Worm (Caenorhabditis elegans) whole organism, young adult: ENCODE data around the gene sri-71.
"Not testable (repeated sequence)": the region's sequence is repeated elsewhere in the genome, so short reads cannot be mapped to it uniquely, and the experiment has no call there.

Experiments
- B0035.1 ChIP-seq: sonication (generic microtip); optimal IDR thresholded peaks from 2 replicates; lab custom pipeline; 2016; ENCODE audit warnings: missing genetic modification characterization, mild to moderate bottlenecking, missing compliant biosample characterization, missing genotype, missing genetic modification reagents
- B0261.1 ChIP-seq: sonication (generic microtip); optimal IDR thresholded peaks from 2 replicates; lab custom pipeline; 2016; ENCODE audit warnings: mild to moderate bottlenecking, missing genetic modification characterization, moderate library complexity, missing compliant biosample characterization
- C17E4.6 ChIP-seq: fragments of 200-800 bp; sonication (Bioruptor generic); IDR thresholded peaks from 2 replicates; pipeline ENCODE4 v1.3.6; 2022; ENCODE audit warnings: missing genetic modification reagents, missing genetic modification characterization, missing compliant biosample characterization
- F23B12.7 ChIP-seq: sonication (generic microtip); optimal IDR thresholded peaks from 2 replicates; lab custom pipeline; 2017; ENCODE audit warnings: missing genetic modification characterization, mild to moderate bottlenecking, missing compliant biosample characterization, antibody characterized with exemption, moderate library complexity; ENCODE audit not compliant: insufficient read depth
- F33H1.4 ChIP-seq: fragments of 200-800 bp; sonication (Bioruptor generic); IDR thresholded peaks from 2 replicates; pipeline ENCODE4 v1.3.6; 2022; ENCODE audit warnings: missing genetic modification reagents, missing genetic modification characterization, missing compliant biosample characterization
- F52B5.7 ChIP-seq: sonication (generic microtip); optimal IDR thresholded peaks from 2 replicates; lab custom pipeline; 2016; ENCODE audit warnings: mild to moderate bottlenecking, missing genetic modification characterization, missing compliant biosample characterization
- F57A8.1 ChIP-seq: fragments of 200-800 bp; sonication (Bioruptor generic); optimal IDR thresholded peaks from 2 replicates; lab custom pipeline; 2018; ENCODE audit warnings: mild to moderate bottlenecking, missing genetic modification characterization, moderate library complexity, missing compliant biosample characterization
- F57C9.4 ChIP-seq: sonication (generic microtip); optimal IDR thresholded peaks from 2 replicates; lab custom pipeline; 2017; ENCODE audit warnings: mild to moderate bottlenecking, missing genetic modification characterization, missing compliant biosample characterization
- K11D2.4 ChIP-seq: fragments of 200-800 bp; sonication (Bioruptor generic); IDR thresholded peaks from 2 replicates; pipeline ENCODE4 v1.3.6; 2022; ENCODE audit warnings: missing genetic modification reagents, missing genetic modification characterization, missing compliant biosample characterization
- K12H6.12 ChIP-seq: fragments of 200-800 bp; sonication (Bioruptor generic); optimal IDR thresholded peaks from 2 replicates; lab custom pipeline; 2018; ENCODE audit warnings: mild to moderate bottlenecking, missing genetic modification characterization, missing compliant biosample characterization
- Y53F4B.3 ChIP-seq: fragments of 200-800 bp; sonication (Bioruptor generic); IDR thresholded peaks from 2 replicates; pipeline ENCODE4 v1.3.6; 2022; ENCODE audit warnings: missing genetic modification reagents, missing genetic modification characterization, missing compliant biosample characterization
- Y53G8AR.9 ChIP-seq: fragments of 200-800 bp; sonication (Bioruptor generic); conservative IDR thresholded peaks from 2 replicates; pipeline ENCODE4 v1.3.6; 2022; ENCODE audit warnings: missing genetic modification reagents, missing genetic modification characterization, missing compliant biosample characterization
- Y67H2A.10 ChIP-seq: fragments of 200-800 bp; sonication (Bioruptor generic); conservative IDR thresholded peaks from 2 replicates; pipeline ENCODE4 v1.3.6; 2022; ENCODE audit warnings: missing genetic modification reagents, missing genetic modification characterization, missing compliant biosample characterization
- cebp-2 ChIP-seq: fragments of 200-800 bp; sonication (Bioruptor generic); IDR thresholded peaks from 2 replicates; pipeline ENCODE4 v1.3.6; 2022; ENCODE audit warnings: missing genetic modification characterization, missing compliant biosample characterization
- ceh-40 ChIP-seq: fragments of 200-800 bp; sonication (Bioruptor generic); IDR thresholded peaks from 2 replicates; pipeline ENCODE4 v1.3.6; 2022; ENCODE audit warnings: missing genetic modification characterization, missing compliant biosample characterization
- ceh-79 ChIP-seq: sonication (generic microtip); optimal IDR thresholded peaks from 2 replicates; lab custom pipeline; 2017; ENCODE audit warnings: mild to moderate bottlenecking, missing genetic modification characterization, missing compliant biosample characterization
- chd-7 ChIP-seq: sonication (generic microtip); optimal IDR thresholded peaks from 2 replicates; lab custom pipeline; 2016; ENCODE audit warnings: mild to moderate bottlenecking, missing genetic modification characterization, moderate library complexity, missing compliant biosample characterization
- die-1 ChIP-seq: sonication (generic microtip); optimal IDR thresholded peaks from 2 replicates; lab custom pipeline; 2016; ENCODE audit warnings: missing genotype, mild to moderate bottlenecking, missing genetic modification characterization, missing compliant biosample characterization
- egl-44 ChIP-seq: fragments of 200-800 bp; sonication (Bioruptor generic); IDR thresholded peaks from 2 replicates; pipeline ENCODE4 v1.3.6; 2022; ENCODE audit warnings: missing genetic modification reagents, missing genetic modification characterization, missing compliant biosample characterization
- egrh-3 ChIP-seq: fragments of 200-800 bp; sonication (Bioruptor generic); IDR thresholded peaks from 2 replicates; pipeline ENCODE4 v1.3.6; 2022; ENCODE audit warnings: missing genetic modification reagents, missing genetic modification characterization, missing compliant biosample characterization
- ets-4 ChIP-seq: fragments of 200-800 bp; sonication (Bioruptor generic); optimal IDR thresholded peaks from 2 replicates; lab custom pipeline; 2018; ENCODE audit warnings: mild to moderate bottlenecking, missing genetic modification characterization, missing compliant biosample characterization
- fkh-3 ChIP-seq: sonication (generic microtip); optimal IDR thresholded peaks from 2 replicates; lab custom pipeline; 2016; ENCODE audit warnings: mild to moderate bottlenecking, missing genetic modification characterization, missing compliant biosample characterization
- hlh-12 ChIP-seq: sonication (generic microtip); optimal IDR thresholded peaks from 2 replicates; lab custom pipeline; 2016; ENCODE audit warnings: missing genetic modification characterization, missing compliant biosample characterization
- hmg-20 ChIP-seq: fragments of 200-800 bp; sonication (Bioruptor generic); IDR thresholded peaks from 2 replicates; pipeline ENCODE4 v1.3.6; 2022; ENCODE audit warnings: missing genetic modification reagents, missing genetic modification characterization, missing compliant biosample characterization
- lin-40 ChIP-seq: sonication (generic microtip); optimal IDR thresholded peaks from 2 replicates; lab custom pipeline; 2016; ENCODE audit warnings: missing genetic modification characterization, mild to moderate bottlenecking, missing compliant biosample characterization, missing genotype, missing genetic modification reagents
- lir-1 ChIP-seq: fragments of 200-800 bp; sonication (Bioruptor generic); conservative IDR thresholded peaks from 2 replicates; pipeline ENCODE4 v1.3.6; 2022; ENCODE audit warnings: missing genetic modification reagents, missing genetic modification characterization, missing compliant biosample characterization
- madf-3 ChIP-seq: fragments of 200-800 bp; sonication (Bioruptor generic); IDR thresholded peaks from 2 replicates; pipeline ENCODE4 v1.3.6; 2022; ENCODE audit warnings: missing genetic modification reagents, missing genetic modification characterization, missing compliant biosample characterization
- nfya-2 ChIP-seq: fragments of 200-800 bp; sonication (Bioruptor generic); IDR thresholded peaks from 2 replicates; pipeline ENCODE4 v1.3.6; 2022; ENCODE audit warnings: missing genetic modification reagents, missing genetic modification characterization, missing compliant biosample characterization
- nhr-120 ChIP-seq: fragments of 200-800 bp; sonication (Bioruptor generic); IDR thresholded peaks from 2 replicates; pipeline ENCODE4 v1.3.6; 2022; ENCODE audit warnings: missing genetic modification characterization, missing compliant biosample characterization
- nhr-90 ChIP-seq: sonication (generic microtip); optimal IDR thresholded peaks from 2 replicates; lab custom pipeline; 2016; ENCODE audit warnings: missing genotype, mild to moderate bottlenecking, missing genetic modification characterization, missing compliant biosample characterization
- unc-130 ChIP-seq: sonication (generic microtip); optimal IDR thresholded peaks from 2 replicates; lab custom pipeline; 2016; ENCODE audit warnings: missing genetic modification reagents, missing genetic modification characterization, missing compliant biosample characterization
- zfh-2 ChIP-seq: fragments of 200-800 bp; sonication (Bioruptor generic); conservative IDR thresholded peaks from 2 replicates; pipeline ENCODE4 v1.3.6; 2022; ENCODE audit warnings: missing genetic modification reagents, missing genetic modification characterization, missing compliant biosample characterization
- zim-3 ChIP-seq: sonication (generic microtip); optimal IDR thresholded peaks from 2 replicates; lab custom pipeline; 2017; ENCODE audit warnings: mild to moderate bottlenecking, missing genetic modification characterization, moderate library complexity, missing compliant biosample characterization
- ztf-28 ChIP-seq: fragments of 200-800 bp; sonication (Bioruptor generic); IDR thresholded peaks from 2 replicates; pipeline ENCODE4 v1.3.6; 2022; ENCODE audit warnings: missing genetic modification reagents, missing genetic modification characterization, missing compliant biosample characterization
- ztf-3 ChIP-seq: fragments of 200-800 bp; sonication (Bioruptor generic); optimal IDR thresholded peaks from 2 replicates; lab custom pipeline; 2018; ENCODE audit warnings: mild to moderate bottlenecking, missing genetic modification characterization, missing compliant biosample characterization

The sri-71 gene

ce11 chrII:2659364-2659763, 31.8 kb downstream of the sri-71 start, which contains the start of gene gcy-21:
gcy-21 (plus strand) TSS chrII:2659664.
- TF ChIP-seq Y53F4B.3 (GFP tag; lab: Robert Waterston, UW) (no peak), B0035.1 (tag; lab: Kevin White, UChicago) (no peak), F23B12.7 (no peak), egrh-3 (no peak), ets-4 (GFP tag; lab: Kevin White, UChicago) (no peak), chd-7 (tag; lab: Kevin White, UChicago) (no peak), zim-3 (no peak), lin-40 (tag; lab: Kevin White, UChicago) (no peak), F57A8.1 (no peak), C17E4.6 (GFP tag; lab: Robert Waterston, UW) (no peak), egl-44 (GFP tag; lab: Robert Waterston, UW) (no peak), F52B5.7 (tag; lab: Kevin White, UChicago) (no peak), hlh-12 (no peak), die-1 (tag; lab: Kevin White, UChicago) (no peak), nhr-90 (tag; lab: Kevin White, UChicago) (no peak), unc-130 (GFP tag; lab: Kevin White, UChicago) (no peak), F57C9.4 (tag; lab: Kevin White, UChicago) (no peak)

- not testable (repeated sequence) for TF ChIP-seq cebp-2, F33H1.4, Y53F4B.3 (GFP tag; lab: Robert Waterston, UW)
Observed at ce11 chrII:2665081-2665480, 37.5 kb downstream of the sri-71 start, which contains the start of gene F22E5.2. F22E5.2 (plus strand) TSS chrII:2665381.

ce11 chrII:2665606-2666005, 38.1 kb downstream of the sri-71 start, which contains the start of gene F22E5.22:
F22E5.22 (plus strand) TSS chrII:2665906.
- TF ChIP-seq ceh-40 (GFP tag; lab: Robert Waterston, UW) (no peak), K12H6.12 (tag; lab: Kevin White, UChicago) (no peak), B0261.1 (no peak), lir-1 (GFP tag; lab: Robert Waterston, UW) (no peak), K11D2.4 (GFP tag; lab: Robert Waterston, UW) (no peak), chd-7 (tag; lab: Kevin White, UChicago) (no peak), zfh-2 (GFP tag; lab: Robert Waterston, UW) (no peak), ztf-28 (no peak), nhr-120 (GFP tag; lab: Robert Waterston, UW) (no peak), ceh-79 (tag; lab: Kevin White, UChicago) (no peak), hmg-20 (GFP tag; lab: Robert Waterston, UW) (no peak), Y67H2A.10 (GFP tag; lab: Robert Waterston, UW) (no peak), lin-40 (tag; lab: Kevin White, UChicago) (no peak), madf-3 (no peak), fkh-3 (no peak), nfya-2 (no peak)

ce11 chrII:2672320-2672719, 44.8 kb downstream of the sri-71 start, which contains the start of gene sri-57:
sri-57 (minus strand) TSS chrII:2672420.
- TF ChIP-seq ztf-3 (GFP tag; lab: Kevin White, UChicago); lin-40 (tag; lab: Kevin White, UChicago); Y53G8AR.9 (GFP tag; lab: Robert Waterston, UW): not testable (repeated sequence)
